Worm (Caenorhabditis elegans): ENCODE measurements around the gene F16B12.1.

DNA sequence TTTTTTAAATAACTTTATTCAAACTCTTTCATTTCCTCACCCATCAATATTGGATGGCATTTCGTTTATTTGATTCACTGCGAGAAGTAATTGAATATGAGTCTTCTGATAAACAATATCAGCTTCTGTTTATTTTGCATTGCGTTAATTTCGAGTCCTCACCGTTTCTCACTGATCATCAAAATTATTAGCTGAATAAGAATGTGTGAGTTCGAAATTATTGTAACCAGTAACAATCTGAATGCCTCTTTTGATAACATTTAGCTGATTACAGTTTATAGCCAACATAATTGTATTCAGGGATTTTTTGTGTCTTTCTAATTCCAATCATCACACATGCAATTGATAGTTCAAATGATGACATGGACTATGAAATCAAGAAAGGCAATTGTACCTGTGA lies at the start of gene F16B12.1:
- no peak for TF ChIP-seq aly-1 (tag; optimal IDR thresholded peaks at IDR 0.05)
- TF ChIP-seq ets-7 (tag; optimal IDR thresholded peaks at IDR 0.05), result no peak
- no peak for TF ChIP-seq tra-4 (tag; optimal IDR thresholded peaks at IDR 0.05)
- no peak for TF ChIP-seq flt-1 (GFP tag; IDR thresholded peaks at IDR 0.05)
- no peak for TF ChIP-seq hmbx-1 (tag; optimal IDR thresholded peaks at IDR 0.05)
- TF ChIP-seq ama-1 (optimal IDR thresholded peaks at IDR 0.05), result no peak
- TF ChIP-seq hmg-4 (GFP tag; optimal IDR thresholded peaks at IDR 0.05), result no peak
- TF ChIP-seq B0310.2 (tag; optimal IDR thresholded peaks at IDR 0.05), result no peak
- TF ChIP-seq F13C5.2 (tag; optimal IDR thresholded peaks at IDR 0.05), result no peak
- TF ChIP-seq sea-1 (GFP tag; conservative IDR thresholded peaks at IDR 0.05), result no peak
